Worm (Caenorhabditis elegans): ENCODE measurements around the gene Y57A10B.7.

Y57A10B.7 gene

DNA sequence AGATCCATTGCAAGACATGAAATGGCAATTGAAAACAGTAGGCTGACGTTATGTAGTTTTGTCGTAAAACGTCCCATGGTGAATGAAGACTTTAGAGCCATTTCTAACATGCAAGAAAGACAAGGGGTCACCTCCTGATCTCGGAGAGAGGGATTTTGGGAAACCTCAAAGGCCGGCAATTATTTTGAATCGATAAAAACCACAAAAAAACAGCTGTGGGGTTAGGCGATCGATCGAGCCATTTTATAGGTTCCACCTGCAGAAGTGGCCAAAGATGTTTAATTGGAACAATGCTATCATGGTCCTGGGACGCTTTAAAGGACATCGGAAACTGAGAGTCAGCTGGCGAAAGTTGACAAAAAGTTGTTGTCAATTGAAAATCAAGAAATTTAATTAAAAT, 21.2 kb upstream of the Y57A10B.7 start, which contains the start of gene Y57A10C.11:
Y57A10C.11 (minus strand) TSS at position 101 of the 400 bp plus-strand sequence.
- TF ChIP-seq ttx-3 (tag; optimal IDR thresholded peaks at IDR 0.05) (no peak), pag-3 (tag; optimal IDR thresholded peaks at IDR 0.05; ENCODE audit: borderline replicate concordance) (no peak), T23F11.4 (GFP tag; optimal IDR thresholded peaks at IDR 0.05) (no peak), pha-4 (tag; optimal IDR thresholded peaks at IDR 0.05) (no peak), che-1 (tag; optimal IDR thresholded peaks at IDR 0.05) (no peak), zip-5 (tag; optimal IDR thresholded peaks at IDR 0.05) (no peak), ceh-19 (GFP tag; optimal IDR thresholded peaks at IDR 0.05) (no peak), fax-1 (tag; optimal IDR thresholded peaks at IDR 0.05) (no peak), ceh-31 (tag; optimal IDR thresholded peaks at IDR 0.05) (no peak), K09A11.1 (tag; optimal IDR thresholded peaks at IDR 0.05; ENCODE audit: insufficient read depth) (no peak), nfya-1 (tag; optimal IDR thresholded peaks at IDR 0.05) (no peak), ceh-24 (tag; optimal IDR thresholded peaks at IDR 0.05) (no peak), F13H6.1 (tag; optimal IDR thresholded peaks at IDR 0.05) (no peak)

DNA sequence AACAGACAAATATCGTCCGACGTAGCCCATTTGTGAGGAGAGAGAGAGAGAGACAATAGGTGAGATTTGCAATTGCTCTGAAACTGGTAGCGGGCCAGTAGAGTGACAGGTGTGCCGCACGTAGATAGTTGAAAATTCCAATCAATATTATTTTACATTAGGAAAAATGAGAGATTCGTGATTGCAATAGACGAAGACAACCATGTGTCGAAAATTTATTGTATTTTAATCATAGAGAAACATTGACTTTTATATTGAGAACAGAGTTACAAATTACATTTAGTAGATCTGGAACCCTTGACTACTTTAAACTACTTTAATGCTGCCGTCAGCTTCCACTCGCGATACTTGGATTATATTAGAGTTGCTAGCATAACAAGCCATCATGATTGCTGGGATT, 18.8 kb upstream of the Y57A10B.7 start, which contains the start of gene Y57A10C.1:
Y57A10C.1 (minus strand) TSS at position 101 of the 400 bp plus-strand sequence.
- no peak for TF ChIP-seq dve-1 (tag; optimal IDR thresholded peaks at IDR 0.05)
- TF ChIP-seq ceh-18 (tag; optimal IDR thresholded peaks at IDR 0.05): no peak
- no peak for TF ChIP-seq unc-42 (tag; optimal IDR thresholded peaks at IDR 0.05)
- TF ChIP-seq mec-3 (tag; optimal IDR thresholded peaks at IDR 0.05; ENCODE audit: borderline replicate concordance): no peak
- no peak for TF ChIP-seq ceh-19 (GFP tag; optimal IDR thresholded peaks at IDR 0.05)
- no peak for TF ChIP-seq madf-2 (tag; optimal IDR thresholded peaks at IDR 0.05)
- TF ChIP-seq elt-2 (tag; optimal IDR thresholded peaks at IDR 0.05): no peak
- TF ChIP-seq ceh-9 (tag; optimal IDR thresholded peaks at IDR 0.05): no peak
- TF ChIP-seq hlh-6 (tag; optimal IDR thresholded peaks at IDR 0.05): no peak
- TF ChIP-seq ceh-31 (tag; optimal IDR thresholded peaks at IDR 0.05): no peak
- no peak for TF ChIP-seq syd-9 (tag; optimal IDR thresholded peaks at IDR 0.05)
- TF ChIP-seq dmd-4 (tag; optimal IDR thresholded peaks at IDR 0.05; ENCODE audit: borderline replicate concordance): no peak
- no peak for TF ChIP-seq zip-5 (tag; optimal IDR thresholded peaks at IDR 0.05)

DNA sequence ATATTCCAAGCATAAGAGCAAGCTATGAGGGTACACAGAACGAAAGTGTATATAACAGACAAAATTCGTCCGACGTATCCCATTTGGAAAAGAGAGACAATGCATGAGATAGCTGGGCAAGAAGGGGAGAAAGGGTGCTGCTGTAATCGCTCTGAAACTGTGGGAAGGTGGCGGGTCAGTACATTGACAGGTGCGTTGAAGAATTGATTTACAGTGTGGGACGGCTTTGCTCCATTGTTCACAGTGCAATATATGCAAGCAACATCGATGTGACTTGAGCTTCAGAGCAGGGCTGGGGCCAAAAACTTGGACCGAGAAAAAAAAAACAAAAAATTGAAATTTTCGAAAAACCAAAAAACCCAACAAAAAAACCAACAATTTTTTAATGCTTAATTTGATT, 16.5 kb upstream of the Y57A10B.7 start, which contains the start of gene F57G9.3:
F57G9.3 (minus strand) TSS at position 101 of the 400 bp plus-strand sequence.
- TF ChIP-seq ceh-18 (tag; optimal IDR thresholded peaks at IDR 0.05) (no peak), unc-86 (tag; optimal IDR thresholded peaks at IDR 0.05) (no peak)

DNA sequence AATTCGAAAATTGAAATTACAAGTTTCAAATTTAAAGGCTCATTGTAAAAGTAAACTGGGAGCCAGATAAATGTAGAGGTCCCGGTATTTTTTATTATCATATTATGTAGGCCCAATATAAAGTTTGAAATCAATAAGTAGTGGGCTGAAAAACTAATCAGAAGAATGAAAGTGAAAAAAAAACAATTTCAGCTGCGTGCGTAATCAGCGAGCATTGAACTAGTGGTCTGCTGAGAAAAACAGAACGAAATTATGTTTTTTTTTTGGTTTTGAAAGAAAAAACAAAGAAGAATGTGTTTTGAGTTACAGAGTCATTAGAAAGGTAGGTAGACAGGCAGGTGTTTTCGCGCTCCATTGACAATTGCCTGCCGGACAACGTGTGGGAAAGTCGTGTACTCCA, 15.1 kb upstream of the Y57A10B.7 start, which contains the start of gene sre-31:
sre-31 (minus strand) TSS at position 101 of the 400 bp plus-strand sequence.
- TF ChIP-seq lin-11 (tag; optimal IDR thresholded peaks at IDR 0.05) (no peak), tbx-2 (tag; optimal IDR thresholded peaks at IDR 0.05) (no peak), pha-2 (tag; optimal IDR thresholded peaks at IDR 0.05) (no peak), ceh-24 (tag; optimal IDR thresholded peaks at IDR 0.05) (no peak), C08G9.2 (tag; optimal IDR thresholded peaks at IDR 0.05) (no peak)

DNA sequence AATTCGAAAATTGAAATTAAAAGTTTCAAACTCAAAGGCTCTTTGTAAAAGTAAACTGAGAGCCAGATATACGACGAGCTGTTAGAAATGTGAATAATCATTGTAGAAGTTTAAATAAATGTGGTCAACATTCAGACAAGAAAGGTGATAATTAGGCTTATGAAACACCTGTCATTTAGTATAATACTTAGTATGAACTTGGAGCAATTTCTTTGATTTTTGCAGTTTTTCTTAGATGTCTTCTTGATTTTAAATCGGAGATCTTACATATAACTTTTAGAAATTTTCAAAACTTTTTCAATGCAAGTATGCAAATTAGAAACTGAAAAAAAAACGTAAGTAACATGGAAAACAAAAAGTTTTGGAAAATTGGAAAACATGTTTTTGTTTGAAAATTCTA, 12.8 kb upstream of the Y57A10B.7 start, which contains the start of gene sre-30:
sre-30 (minus strand) TSS at position 101 of the 400 bp plus-strand sequence.
- no peak for TF ChIP-seq ceh-31 (tag; optimal IDR thresholded peaks at IDR 0.05)
- TF ChIP-seq nfya-1 (tag; optimal IDR thresholded peaks at IDR 0.05): no peak
- TF ChIP-seq T23F11.4 (GFP tag; optimal IDR thresholded peaks at IDR 0.05): no peak
- TF ChIP-seq unc-86 (tag; optimal IDR thresholded peaks at IDR 0.05): no peak
- no peak for TF ChIP-seq che-1 (tag; optimal IDR thresholded peaks at IDR 0.05)
- no peak for TF ChIP-seq unc-55 (GFP tag; optimal IDR thresholded peaks at IDR 0.05)
- no peak for TF ChIP-seq pha-4 (tag; optimal IDR thresholded peaks at IDR 0.05)
- no peak for TF ChIP-seq ceh-6 (GFP tag; optimal IDR thresholded peaks at IDR 0.05)
- TF ChIP-seq ceh-24 (tag; optimal IDR thresholded peaks at IDR 0.05): no peak
- no peak for TF ChIP-seq ztf-16 (tag; optimal IDR thresholded peaks at IDR 0.05)
- TF ChIP-seq sdc-2 (tag; optimal IDR thresholded peaks at IDR 0.05): no peak
- no peak for TF ChIP-seq ceh-2 (tag; optimal IDR thresholded peaks at IDR 0.05)
- TF ChIP-seq pros-1 (tag; optimal IDR thresholded peaks at IDR 0.05): no peak
- no peak for TF ChIP-seq ceh-9 (tag; optimal IDR thresholded peaks at IDR 0.05)
- TF ChIP-seq elt-4 (tag; optimal IDR thresholded peaks at IDR 0.05): no peak
- TF ChIP-seq hlh-6 (tag; optimal IDR thresholded peaks at IDR 0.05): no peak

All from whole organism, late embryonic.